Worm (Caenorhabditis elegans) whole organism, L3 larva: ENCODE data around the gene try-11.

ENCODE experiments used
- R02D3.7 ChIP-seq: fragments of 150-350 bp; optimal IDR thresholded peaks from 2 replicates; lab custom pipeline; 2014; ENCODE audit warnings: missing biosample characterization, missing genetic modification characterization
- ama-1 ChIP-seq: fragments of 150-350 bp; optimal IDR thresholded peaks from 2 replicates; lab custom pipeline; 2018
- ceh-16 ChIP-seq: sonication (generic microtip); optimal IDR thresholded peaks from 2 replicates; lab custom pipeline; 2017; ENCODE audit warnings: missing biosample characterization, missing genetic modification characterization
- ceh-28 ChIP-seq: fragments of 150-350 bp; optimal IDR thresholded peaks from 2 replicates; lab custom pipeline; 2014; ENCODE audit warnings: missing biosample characterization, missing genetic modification reagents, missing genetic modification characterization
- ceh-82 ChIP-seq: fragments of 150-350 bp; optimal IDR thresholded peaks from 2 replicates; lab custom pipeline; 2014; ENCODE audit warnings: missing biosample characterization, missing genetic modification characterization
- ceh-9 ChIP-seq: sonication (generic microtip); optimal IDR thresholded peaks from 2 replicates; lab custom pipeline; 2018; ENCODE audit warnings: missing biosample characterization, missing genetic modification characterization
- daf-12 ChIP-seq: fragments of 150-350 bp; optimal IDR thresholded peaks from 2 replicates; lab custom pipeline; 2014; ENCODE audit warnings: missing biosample characterization, missing genetic modification reagents, missing genetic modification characterization
- egl-27 ChIP-seq: sonication (generic microtip); optimal IDR thresholded peaks from 4 replicates; lab custom pipeline; 2017; ENCODE audit warnings: missing biosample characterization, missing genetic modification reagents, missing genetic modification characterization
- egl-5 ChIP-seq: fragments of 150-350 bp; optimal IDR thresholded peaks from 2 replicates; lab custom pipeline; 2017; ENCODE audit warnings: missing biosample characterization, missing genetic modification reagents, missing genetic modification characterization, inconsistent platforms
- elt-1 ChIP-seq: fragments of 150-350 bp; optimal IDR thresholded peaks from 2 replicates; lab custom pipeline; 2014; ENCODE audit warnings: missing biosample characterization, missing genetic modification characterization
- elt-2 ChIP-seq: sonication (generic microtip); optimal IDR thresholded peaks from 2 replicates; lab custom pipeline; 2016; ENCODE audit warnings: missing genetic modification reagents, mild to moderate bottlenecking, missing genetic modification characterization, missing compliant biosample characterization
- elt-3 ChIP-seq, 3 experiments: fragments of 150-350 bp in 1 of 3; sonication (generic microtip) in 2 of 3; optimal IDR thresholded peaks; 2 replicates in 2 of 3; 4 replicates in 1 of 3; lab custom pipeline; 2014 to 2017; ENCODE audit warnings: missing biosample characterization in 3 of 3, missing genetic modification characterization in 3 of 3
- eor-1 ChIP-seq, 2 experiments: fragments of 150-350 bp; optimal IDR thresholded peaks; 2 replicates each; lab custom pipeline; 2014 to 2018; ENCODE audit warnings: missing biosample characterization in 2 of 2, missing genetic modification characterization in 2 of 2
- fkh-10 ChIP-seq: sonication (generic microtip); optimal IDR thresholded peaks from 2 replicates; lab custom pipeline; 2017; ENCODE audit warnings: missing biosample characterization, missing genetic modification reagents, missing genetic modification characterization
- fkh-2 ChIP-seq: fragments of 150-350 bp; optimal IDR thresholded peaks from 2 replicates; lab custom pipeline; 2014; ENCODE audit warnings: missing biosample characterization, missing genetic modification reagents, missing genetic modification characterization
- fos-1 ChIP-seq: fragments of 150-350 bp; optimal IDR thresholded peaks from 2 replicates; lab custom pipeline; 2014; ENCODE audit warnings: missing biosample characterization, missing genetic modification characterization
- hmg-11 ChIP-seq: sonication (generic microtip); optimal IDR thresholded peaks from 2 replicates; lab custom pipeline; 2016; ENCODE audit warnings: missing genetic modification characterization, missing compliant biosample characterization
- jun-1 ChIP-seq: fragments of 150-350 bp; optimal IDR thresholded peaks from 2 replicates; lab custom pipeline; 2014; ENCODE audit warnings: missing biosample characterization, missing genetic modification reagents, missing genetic modification characterization
- lin-15B ChIP-seq: fragments of 150-350 bp; optimal IDR thresholded peaks from 2 replicates; lab custom pipeline; 2014; ENCODE audit warnings: missing biosample characterization, missing genetic modification characterization
- lin-39 ChIP-seq: fragments of 150-350 bp; optimal IDR thresholded peaks from 2 replicates; lab custom pipeline; 2018; ENCODE audit warnings: missing biosample characterization, missing genetic modification reagents, missing genetic modification characterization
- mdl-1 ChIP-seq: fragments of 150-350 bp; optimal IDR thresholded peaks from 2 replicates; lab custom pipeline; 2014; ENCODE audit warnings: missing biosample characterization, missing genetic modification characterization
- mml-1 ChIP-seq: fragments of 150-350 bp; sonication (generic microtip); optimal IDR thresholded peaks from 3 replicates; lab custom pipeline; 2014; ENCODE audit warnings: missing biosample characterization, missing genetic modification characterization
- nfya-1 ChIP-seq: sonication (generic microtip); optimal IDR thresholded peaks from 2 replicates; lab custom pipeline; 2017; ENCODE audit warnings: missing genetic modification characterization, mild to moderate bottlenecking, missing compliant biosample characterization, antibody characterized with exemption, moderate library complexity; ENCODE audit not compliant: insufficient read depth
- nhr-11 ChIP-seq: fragments of 150-350 bp; optimal IDR thresholded peaks from 2 replicates; lab custom pipeline; 2014; ENCODE audit warnings: missing biosample characterization, missing genetic modification characterization
- nhr-23 ChIP-seq: fragments of 150-350 bp; optimal IDR thresholded peaks from 2 replicates; lab custom pipeline; 2014; ENCODE audit warnings: missing biosample characterization, missing genetic modification reagents, missing genetic modification characterization
- nhr-237 ChIP-seq: fragments of 150-350 bp; optimal IDR thresholded peaks from 2 replicates; lab custom pipeline; 2014; ENCODE audit warnings: missing biosample characterization, missing genetic modification characterization
- nhr-25 ChIP-seq: sonication (generic microtip); optimal IDR thresholded peaks from 2 replicates; lab custom pipeline; 2017; ENCODE audit warnings: missing biosample characterization, missing genetic modification characterization
- nhr-28 ChIP-seq: fragments of 150-350 bp; optimal IDR thresholded peaks from 2 replicates; lab custom pipeline; 2014; ENCODE audit warnings: missing biosample characterization, missing genetic modification characterization
- nhr-43 ChIP-seq: sonication (generic microtip); optimal IDR thresholded peaks from 2 replicates; lab custom pipeline; 2016; ENCODE audit warnings: mild to moderate bottlenecking, missing genetic modification characterization, missing compliant biosample characterization; ENCODE audit not compliant: poor library complexity, severe bottlenecking
- nhr-67 ChIP-seq: fragments of 150-350 bp; optimal IDR thresholded peaks from 2 replicates; lab custom pipeline; 2014; ENCODE audit warnings: missing biosample characterization, missing genetic modification characterization
- nhr-76 ChIP-seq: fragments of 150-350 bp; sonication (generic microtip); optimal IDR thresholded peaks from 5 replicates; lab custom pipeline; 2014; ENCODE audit warnings: missing biosample characterization, missing genetic modification characterization
- nhr-77 ChIP-seq: fragments of 150-350 bp; optimal IDR thresholded peaks from 2 replicates; lab custom pipeline; 2014; ENCODE audit warnings: missing biosample characterization, missing genetic modification characterization
- pha-4 ChIP-seq: fragments of 150-350 bp; optimal IDR thresholded peaks from 2 replicates; lab custom pipeline; 2014; ENCODE audit warnings: missing biosample characterization, missing genetic modification reagents, missing genetic modification characterization
- pqm-1 ChIP-seq: fragments of 150-350 bp; optimal IDR thresholded peaks from 2 replicates; lab custom pipeline; 2017; ENCODE audit warnings: missing biosample characterization, missing genetic modification characterization, inconsistent platforms
- sea-2 ChIP-seq: fragments of 150-350 bp; sonication (generic microtip); optimal IDR thresholded peaks from 4 replicates; lab custom pipeline; 2014; ENCODE audit warnings: missing biosample characterization, missing genetic modification reagents, missing genetic modification characterization
- skn-1 ChIP-seq: fragments of 150-350 bp; optimal IDR thresholded peaks from 2 replicates; lab custom pipeline; 2014; ENCODE audit warnings: missing biosample characterization, missing genetic modification characterization
- snpc-4 ChIP-seq: fragments of 150-350 bp; optimal IDR thresholded peaks from 2 replicates; lab custom pipeline; 2014; ENCODE audit warnings: missing biosample characterization, missing genetic modification characterization
- tbx-2 ChIP-seq: sonication (generic microtip); optimal IDR thresholded peaks from 2 replicates; lab custom pipeline; 2016; ENCODE audit warnings: mild to moderate bottlenecking, missing genetic modification characterization, missing compliant biosample characterization
- unc-39 ChIP-seq: sonication (generic microtip); optimal IDR thresholded peaks from 4 replicates; lab custom pipeline; 2017; ENCODE audit warnings: missing biosample characterization, missing genetic modification characterization
- unc-62 ChIP-seq: fragments of 150-350 bp; sonication (generic microtip); optimal IDR thresholded peaks from 4 replicates; lab custom pipeline; 2014; ENCODE audit warnings: missing biosample characterization, missing genetic modification reagents, missing genetic modification characterization
- zag-1 ChIP-seq: fragments of 150-350 bp; optimal IDR thresholded peaks from 2 replicates; lab custom pipeline; 2014; ENCODE audit warnings: missing biosample characterization, missing genetic modification characterization
- ztf-11 ChIP-seq: fragments of 150-350 bp; optimal IDR thresholded peaks from 2 replicates; lab custom pipeline; 2014; ENCODE audit warnings: missing biosample characterization, missing genetic modification characterization
- ztf-4 ChIP-seq: fragments of 150-350 bp; optimal IDR thresholded peaks from 2 replicates; lab custom pipeline; 2014; ENCODE audit warnings: missing biosample characterization, missing genetic modification characterization

try-11 gene

DNA sequence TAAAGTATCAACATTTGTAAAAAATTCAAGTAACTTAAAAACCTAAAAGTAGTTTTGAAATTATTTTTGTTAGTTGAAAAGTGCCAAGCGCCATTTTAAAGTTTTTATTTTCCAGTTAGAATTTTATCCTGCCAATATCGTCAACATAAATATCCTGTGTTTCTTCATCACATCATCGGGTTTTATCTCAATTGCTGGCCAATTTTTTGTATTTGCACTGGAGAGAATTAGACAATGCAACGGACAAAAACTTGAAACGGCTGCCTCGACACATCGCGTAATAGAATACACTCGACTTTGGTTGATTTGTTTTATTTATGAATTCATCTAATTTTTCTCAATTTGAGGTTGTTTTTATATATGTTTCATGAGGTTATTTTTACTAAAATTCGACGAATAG is 3.5 kb downstream of the try-11 start, which contains the start of gene F25E5.2:
TSS of gene F25E5.2 (plus strand) at position 301 of the 400 bp plus-strand sequence.
- TF ChIP-seq unc-62 (no peak), ceh-82 (tag; lab: Kevin White, UChicago) (no peak), nhr-23 (no peak), nhr-77 (tag; lab: Kevin White, UChicago) (no peak), nhr-28 (tag; lab: Kevin White, UChicago) (no peak), lin-15B (tag; lab: Kevin White, UChicago) (no peak), tbx-2 (tag; lab: Kevin White, UChicago) (no peak), ceh-9 (no peak), daf-12 (tag; lab: Kevin White, UChicago) (no peak), jun-1 (no peak), R02D3.7 (tag; lab: Kevin White, UChicago) (no peak), fos-1 (tag; lab: Kevin White, UChicago) (no peak), unc-39 (tag; lab: Kevin White, UChicago) (no peak), nfya-1 (no peak), nhr-25 (tag; lab: Kevin White, UChicago) (no peak), pqm-1 (tag; lab: Kevin White, UChicago) (no peak)

DNA sequence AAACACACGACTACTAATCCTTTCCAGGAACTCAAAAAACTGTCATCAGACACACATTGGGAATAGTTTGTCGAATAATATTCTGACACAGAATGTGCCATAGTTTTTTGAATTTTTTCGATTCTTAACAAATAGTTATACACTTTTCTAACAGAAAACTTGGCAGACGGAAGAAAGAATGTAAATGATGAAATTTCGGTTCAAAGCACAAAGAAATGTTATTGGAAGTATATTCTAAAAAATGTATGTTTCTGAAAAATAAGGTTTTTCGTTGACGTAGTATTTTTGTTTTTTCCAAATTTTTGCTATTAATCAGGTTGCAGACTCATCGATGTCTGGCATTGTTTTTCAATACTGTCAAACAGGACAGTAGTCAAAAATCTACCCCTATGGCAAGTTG is 9.4 kb downstream of the try-11 start, which contains the start of gene srh-92:
TSS of gene srh-92 (minus strand) at position 101 of the 400 bp plus-strand sequence.
- no peak for TF ChIP-seq lin-15B (tag; lab: Kevin White, UChicago)
- TF ChIP-seq lin-39 (tag; lab: Kevin White, UChicago) = no peak
- TF ChIP-seq jun-1 = no peak
- no peak for TF ChIP-seq daf-12 (tag; lab: Kevin White, UChicago)

DNA sequence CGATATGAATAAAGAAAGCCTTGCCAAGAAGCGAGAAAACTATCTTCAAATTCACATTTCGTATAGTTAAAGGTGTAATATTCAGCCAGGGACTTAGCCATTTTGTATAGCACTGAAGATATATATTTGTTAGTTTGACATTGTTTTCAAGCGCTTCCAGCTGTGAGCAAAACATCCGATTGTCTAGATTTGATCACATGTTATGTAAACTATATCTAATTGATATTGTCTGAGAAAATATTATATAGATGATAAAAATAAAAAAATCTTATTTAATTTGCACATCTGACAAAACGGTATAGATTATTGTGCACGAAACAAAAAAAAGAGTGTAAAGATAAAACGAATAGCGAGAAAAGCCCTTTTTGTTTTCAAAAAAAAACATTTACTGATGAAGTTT is 13.2 kb downstream of the try-11 start, which contains the start of gene srh-89:
TSS of gene srh-89 (minus strand) at position 101 of the 400 bp plus-strand sequence.
- no peak for TF ChIP-seq lin-39 (tag; lab: Kevin White, UChicago)
- TF ChIP-seq mdl-1 (tag; lab: Kevin White, UChicago) = no peak
- TF ChIP-seq ceh-82 (tag; lab: Kevin White, UChicago) = no peak
- TF ChIP-seq pha-4 (tag; lab: Kevin White, UChicago) = no peak
- TF ChIP-seq egl-27 = no peak
- TF ChIP-seq nhr-237 (tag; lab: Kevin White, UChicago) = no peak
- TF ChIP-seq nhr-28 (tag; lab: Kevin White, UChicago) = no peak
- no peak for TF ChIP-seq R02D3.7 (tag; lab: Kevin White, UChicago)
- no peak for TF ChIP-seq ceh-9
- no peak for TF ChIP-seq nhr-76
- no peak for TF ChIP-seq eor-1 (tag; optimal IDR thresholded peaks at IDR 0.05; lab: Kevin White, UChicago)
- TF ChIP-seq elt-2 (tag; lab: Kevin White, UChicago) = no peak
- TF ChIP-seq nhr-43 (tag; lab: Kevin White, UChicago) = no peak
- TF ChIP-seq nhr-11 = no peak
- no peak for TF ChIP-seq fkh-2 (tag; lab: Kevin White, UChicago)
- no peak for TF ChIP-seq nfya-1
- TF ChIP-seq fos-1 (tag; lab: Kevin White, UChicago) = no peak
- TF ChIP-seq nhr-77 (tag; lab: Kevin White, UChicago) = no peak
- no peak for TF ChIP-seq ztf-4 (tag; lab: Kevin White, UChicago)

DNA sequence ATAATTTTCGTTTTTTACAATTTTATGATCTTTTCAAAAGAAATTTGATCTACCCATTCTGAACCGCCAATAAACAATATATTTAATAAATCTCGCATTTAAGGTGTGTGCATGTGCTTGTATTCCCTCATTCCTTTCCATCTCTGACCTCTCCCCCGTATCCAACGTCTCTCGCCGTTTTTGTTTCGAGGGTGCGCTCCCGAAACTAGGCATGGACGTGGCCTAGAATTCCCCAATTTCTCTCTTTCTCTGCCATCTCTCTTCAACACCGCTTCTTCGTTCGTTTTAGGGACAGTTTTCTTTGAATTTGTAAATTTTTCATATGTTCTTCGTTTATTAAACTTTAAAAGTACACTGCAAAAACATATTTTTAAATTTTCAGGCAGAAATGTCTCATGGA is 14.0 kb downstream of the try-11 start, which contains the start of gene F25E5.1:
TSS of gene F25E5.1 (plus strand) at position 376 of the 400 bp plus-strand sequence.
- TF ChIP-seq unc-62 (no peak), ztf-11 (tag; lab: Kevin White, UChicago) (no peak), mml-1 (tag; lab: Kevin White, UChicago) (no peak), elt-2 (tag; lab: Kevin White, UChicago) (peak; percentile 40), nhr-25 (tag; lab: Kevin White, UChicago) (peak; percentile 65), elt-1 (tag; lab: Kevin White, UChicago) (no peak), nhr-43 (tag; lab: Kevin White, UChicago) (peak; percentile 57), egl-27 (no peak), fkh-2 (tag; lab: Kevin White, UChicago) (no peak), elt-3 (tag; optimal IDR thresholded peaks at IDR 0.05; lab: Kevin White, UChicago) (no peak), snpc-4 (peak; percentile 76), ceh-28 (tag; lab: Kevin White, UChicago) (no peak), ceh-16 (tag; lab: Kevin White, UChicago) (no peak), jun-1 (no peak), pqm-1 (tag; lab: Kevin White, UChicago) (peak; percentile 39), skn-1 (tag; lab: Kevin White, UChicago) (no peak), nhr-76 (no peak), eor-1 (tag; optimal IDR thresholded peaks at IDR 0.05; lab: Kevin White, UChicago) (no peak), zag-1 (no peak), sea-2 (GFP tag; lab: Kevin White, UChicago) (no peak), nhr-237 (tag; lab: Kevin White, UChicago) (no peak), ceh-82 (tag; lab: Kevin White, UChicago) (no peak), fkh-10 (no peak), egl-5 (tag; lab: Kevin White, UChicago) (peak; percentile 50), lin-15B (tag; lab: Kevin White, UChicago) (peak; percentile 77), nhr-28 (tag; lab: Kevin White, UChicago) (no peak), ceh-9 (no peak), hmg-11 (tag; lab: Kevin White, UChicago) (peak; percentile 80), ama-1 (lab: Kevin White, UChicago) (no peak), nhr-23 (no peak), nfya-1 (peak; percentile 71), nhr-11 (no peak), nhr-67 (tag; lab: Kevin White, UChicago) (no peak), daf-12 (tag; lab: Kevin White, UChicago) (no peak)
